Fruit fly (Drosophila melanogaster): ENCODE measurements around the gene CG17450.
"Not testable (repeated sequence)": the region's sequence is repeated elsewhere in the genome, so short reads cannot be mapped to it uniquely, and the experiment has no call there.

CG17450 gene

DNA sequence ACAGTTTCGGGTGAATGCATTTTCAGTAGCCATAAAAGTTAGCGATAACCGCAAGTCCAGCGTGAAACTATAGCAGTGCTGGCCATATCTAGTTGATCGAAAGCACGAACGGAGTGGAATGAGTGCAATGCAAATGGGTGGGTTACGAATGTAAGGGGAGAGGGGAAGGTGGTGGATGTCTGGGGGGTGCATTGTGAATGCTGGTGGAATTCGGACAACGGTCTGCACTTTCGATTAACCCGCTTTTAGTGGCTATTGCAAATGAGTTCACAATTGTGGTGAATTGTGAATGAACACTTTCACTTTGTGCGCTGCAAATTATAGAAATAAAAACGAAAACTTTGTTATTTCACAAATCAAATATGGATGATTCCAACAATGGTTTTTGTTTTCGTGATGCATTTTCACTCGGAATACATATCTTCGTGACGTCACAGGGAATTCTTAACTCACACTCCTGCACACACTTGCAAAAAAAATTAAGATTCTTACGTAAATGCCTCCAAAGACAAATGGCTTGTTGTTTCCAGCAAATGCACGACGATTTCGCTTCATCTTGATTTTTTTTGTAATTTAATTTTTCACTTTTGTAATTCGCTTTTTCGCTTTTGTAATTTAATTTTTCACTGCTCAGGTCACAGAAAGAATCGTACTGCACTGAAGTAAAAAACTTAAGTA, 20.9 kb upstream of the CG17450 start, which contains the start of gene DIP1 (continued):
- TF ChIP-seq salr (GFP tag; optimal IDR thresholded peaks at IDR 0.05): peak in 1 of 2 experiments; percentile 46
- TF ChIP-seq CG31627 (GFP tag; optimal IDR thresholded peaks at IDR 0.05): peak; percentile 56
- peak; percentile 75 for TF ChIP-seq CG6163 (GFP tag; IDR thresholded peaks at IDR 0.05)
- peak; percentile 42 for TF ChIP-seq Lpt (GFP tag; optimal IDR thresholded peaks at IDR 0.05)
- TF ChIP-seq topi (GFP tag; optimal IDR thresholded peaks at IDR 0.05): peak; percentile 77
- peak; percentile 25 for TF ChIP-seq CG1621 (tag; optimal IDR thresholded peaks at IDR 0.05)
- TF ChIP-seq Smox (GFP tag; optimal IDR thresholded peaks at IDR 0.05): peak; percentile 73
- no peak for TF ChIP-seq CG4318 (GFP tag; optimal IDR thresholded peaks at IDR 0.05)
- TF ChIP-seq Eip78C (GFP tag): peak; percentile 94
- TF ChIP-seq Blimp-1 (GFP tag; optimal IDR thresholded peaks at IDR 0.05): peak; percentile 47
- peak; percentile 72 for TF ChIP-seq Met (GFP tag; optimal IDR thresholded peaks at IDR 0.05)
- TF ChIP-seq ss (GFP tag; optimal IDR thresholded peaks at IDR 0.05): peak; percentile 43 to 51
- TF ChIP-seq CG6276 (GFP tag; optimal IDR thresholded peaks at IDR 0.05): peak; percentile 14
- TF ChIP-seq esn (GFP tag; optimal IDR thresholded peaks at IDR 0.05): peak; percentile 80
- no peak for TF ChIP-seq fkh (GFP tag; optimal IDR thresholded peaks at IDR 0.05)
- TF ChIP-seq CG3919 (GFP tag; optimal IDR thresholded peaks at IDR 0.05): peak; percentile 75
- peak; percentile 78 for TF ChIP-seq vri (GFP tag; optimal IDR thresholded peaks at IDR 0.05)
- no peak for TF ChIP-seq Hr38 (GFP tag; optimal IDR thresholded peaks at IDR 0.05)
- TF ChIP-seq Gug (GFP tag; IDR thresholded peaks at IDR 0.05): peak; percentile 61
- TF ChIP-seq CG3032 (tag; optimal IDR thresholded peaks at IDR 0.05): peak; percentile 7
- peak; percentile 49 for TF ChIP-seq CG16779 (tag; optimal IDR thresholded peaks at IDR 0.05)
- peak; percentile 88 for TF ChIP-seq svp (GFP tag)
- TF ChIP-seq Ets21C (GFP tag; optimal IDR thresholded peaks at IDR 0.05): peak; percentile 27
- peak; percentile 44 for TF ChIP-seq dsx (GFP tag; optimal IDR thresholded peaks at IDR 0.05; ENCODE audit: poor library complexity, severe bottlenecking)
- TF ChIP-seq Sox102F (GFP tag; optimal IDR thresholded peaks at IDR 0.05): peak; percentile 83
- no peak for TF ChIP-seq Sox15 (GFP tag; optimal IDR thresholded peaks at IDR 0.05)
- TF ChIP-seq fd59A (GFP tag; optimal IDR thresholded peaks at IDR 0.05): no peak

dm6 chrX:21623641-21624040, 14.9 kb upstream of the CG17450 start, which contains the start of gene CG32500:
TSS of gene CG32500 (minus strand) at chrX:21623750.
- TF ChIP-seq CG6163 (GFP tag; IDR thresholded peaks at IDR 0.05): peak; percentile 48; the same call in 1 of the 3 replicates

DNA sequence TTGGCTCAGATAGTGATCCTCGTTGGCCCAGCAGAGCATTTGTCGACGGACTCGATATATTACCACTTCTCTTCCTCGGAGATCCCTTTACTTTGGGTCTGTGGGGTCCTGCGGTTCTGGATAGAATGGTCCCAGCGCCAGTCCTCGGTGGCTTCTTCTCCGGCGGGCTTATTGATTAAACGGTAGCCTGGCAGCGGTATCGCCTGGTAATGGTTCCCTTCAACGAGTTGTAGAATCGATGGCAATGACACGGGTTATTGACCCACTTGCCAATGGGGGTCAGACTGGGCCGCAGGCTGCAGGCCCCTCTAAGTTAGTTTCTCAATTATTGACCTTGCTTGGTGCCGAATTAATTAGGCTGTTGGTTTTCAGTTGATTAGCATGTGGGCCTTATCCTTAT, 12.3 kb upstream of the CG17450 start, which contains the start of gene CG32819:
Gene CG32819, minus strand, starts transcription at position 101 of the 400 bp plus-strand sequence.
- not testable (repeated sequence) for TF ChIP-seq CG6808 (GFP tag; optimal IDR thresholded peaks at IDR 0.05); CG16779 (tag; optimal IDR thresholded peaks at IDR 0.05); Blimp-1 (GFP tag; optimal IDR thresholded peaks at IDR 0.05)

DNA sequence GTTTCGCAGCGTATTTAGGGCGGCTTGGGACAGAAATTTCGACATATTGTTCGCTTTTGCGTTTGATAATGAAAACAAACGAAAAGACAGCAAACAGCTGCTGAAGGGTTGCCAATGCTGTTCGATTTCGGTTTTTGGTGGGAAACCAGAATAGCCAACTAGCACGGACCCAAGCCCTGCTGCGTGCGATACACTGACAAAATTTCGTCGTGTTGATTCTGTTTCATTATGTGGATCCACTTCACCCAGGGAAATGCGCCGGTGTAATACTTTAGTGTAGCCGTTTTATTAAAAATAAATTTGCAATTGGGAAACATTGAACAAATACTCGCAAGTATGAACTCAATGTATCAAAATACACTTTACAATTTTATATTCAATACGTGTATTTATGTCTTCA, 8.8 kb upstream of the CG17450 start, which contains the start of gene CG32857:
Gene CG32857, minus strand, starts transcription at position 101 of the 400 bp plus-strand sequence.
- not testable (repeated sequence) for TF ChIP-seq pdm3, topi, CG6808 (GFP tag; optimal IDR thresholded peaks at IDR 0.05)

dm6 chrX:21615139-21615538, 6.4 kb upstream of the CG17450 start, which contains the start of gene CG32820:
TSS of gene CG32820 (minus strand) at chrX:21615239.
- TF ChIP-seq Eip93F (GFP tag; optimal IDR thresholded peaks at IDR 0.05); salr (GFP tag; optimal IDR thresholded peaks at IDR 0.05); CG11762 (GFP tag; optimal IDR thresholded peaks at IDR 0.05; ENCODE audit: insufficient read depth): not testable (repeated sequence)

Data from whole organism, prepupa.